Worm (Caenorhabditis elegans) whole organism, L2 larva: ENCODE measurements around the gene F14D7.18.

Source experiments
- C34F6.9 ChIP-seq: fragments of 150-350 bp; optimal IDR thresholded peaks from 2 replicates; lab custom pipeline; 2014; ENCODE audit warnings: missing biosample characterization, missing genetic modification characterization
- F13H6.1 ChIP-seq: sonication (generic microtip); optimal IDR thresholded peaks from 2 replicates; lab custom pipeline; 2016; ENCODE audit warnings: missing genetic modification characterization, missing compliant biosample characterization
- R02D3.7 ChIP-seq: fragments of 150-350 bp; optimal IDR thresholded peaks from 2 replicates; lab custom pipeline; 2014; ENCODE audit warnings: missing biosample characterization, missing genetic modification characterization
- Y55F3AM.14 ChIP-seq: fragments of 200-800 bp; sonication (Bioruptor generic); optimal IDR thresholded peaks from 2 replicates; lab custom pipeline; 2018; ENCODE audit warnings: mild to moderate bottlenecking, missing genetic modification characterization, missing compliant biosample characterization
- ZK546.5 ChIP-seq: sonication (generic microtip); optimal IDR thresholded peaks from 2 replicates; lab custom pipeline; 2017; ENCODE audit warnings: missing biosample characterization, missing genetic modification characterization
- alr-1 ChIP-seq: fragments of 150-350 bp; optimal IDR thresholded peaks from 2 replicates; lab custom pipeline; 2014; ENCODE audit warnings: missing biosample characterization, missing genetic modification characterization
- aly-2 ChIP-seq: fragments of 150-350 bp; optimal IDR thresholded peaks from 2 replicates; lab custom pipeline; 2014; ENCODE audit warnings: missing biosample characterization, missing genetic modification characterization
- blmp-1 ChIP-seq: sonication (generic microtip); optimal IDR thresholded peaks from 2 replicates; lab custom pipeline; 2017; ENCODE audit warnings: missing genetic modification characterization, mild to moderate bottlenecking, missing compliant biosample characterization, antibody characterized with exemption, moderate library complexity; ENCODE audit not compliant: insufficient read depth
- ceh-16 ChIP-seq: fragments of 150-350 bp; optimal IDR thresholded peaks from 2 replicates; lab custom pipeline; 2014; ENCODE audit warnings: missing biosample characterization, missing genetic modification characterization
- ceh-82 ChIP-seq: fragments of 150-350 bp; optimal IDR thresholded peaks from 2 replicates; lab custom pipeline; 2014; ENCODE audit warnings: missing biosample characterization, missing genetic modification characterization
- crh-2 ChIP-seq: sonication (generic microtip); optimal IDR thresholded peaks from 2 replicates; lab custom pipeline; 2017; ENCODE audit warnings: missing biosample characterization, missing genetic modification characterization
- dmd-4 ChIP-seq: sonication (generic microtip); optimal IDR thresholded peaks from 2 replicates; lab custom pipeline; 2017; ENCODE audit warnings: missing biosample characterization, missing genetic modification characterization
- elt-1 ChIP-seq: fragments of 150-350 bp; optimal IDR thresholded peaks from 2 replicates; lab custom pipeline; 2014; ENCODE audit warnings: missing biosample characterization, missing genetic modification characterization
- elt-3 ChIP-seq: sonication (generic microtip); optimal IDR thresholded peaks from 2 replicates; lab custom pipeline; 2017; ENCODE audit warnings: missing biosample characterization, missing genetic modification characterization
- fos-1 ChIP-seq: fragments of 150-350 bp; optimal IDR thresholded peaks from 2 replicates; lab custom pipeline; 2014; ENCODE audit warnings: missing biosample characterization, missing genetic modification characterization
- gmeb-1 ChIP-seq: fragments of 150-350 bp; optimal IDR thresholded peaks from 2 replicates; lab custom pipeline; 2014; ENCODE audit warnings: missing biosample characterization, missing genetic modification characterization
- lin-11 ChIP-seq: fragments of 150-350 bp; sonication (generic microtip); optimal IDR thresholded peaks from 2 replicates; lab custom pipeline; 2014; ENCODE audit warnings: missing biosample characterization, missing genetic modification characterization, inconsistent platforms, mixed read lengths
- lin-13 ChIP-seq: fragments of 150-350 bp; optimal IDR thresholded peaks from 2 replicates; lab custom pipeline; 2014; ENCODE audit warnings: missing biosample characterization, missing genetic modification reagents, missing genetic modification characterization
- lsy-2 ChIP-seq, 2 experiments: fragments of 150-350 bp in 1 of 2; sonication (generic microtip) in 1 of 2; optimal IDR thresholded peaks; 2 replicates each; lab custom pipeline; 2014 to 2017; ENCODE audit warnings: missing biosample characterization in 2 of 2, missing genetic modification characterization in 2 of 2
- mab-5 ChIP-seq: fragments of 150-350 bp; optimal IDR thresholded peaks from 2 replicates; lab custom pipeline; 2014; ENCODE audit warnings: missing biosample characterization, missing genetic modification characterization
- nhr-10 ChIP-seq: sonication (generic microtip); optimal IDR thresholded peaks from 2 replicates; lab custom pipeline; 2017; ENCODE audit warnings: missing biosample characterization, missing genetic modification characterization
- nhr-11 ChIP-seq: fragments of 150-350 bp; optimal IDR thresholded peaks from 2 replicates; lab custom pipeline; 2014; ENCODE audit warnings: missing biosample characterization, missing genetic modification characterization
- nhr-12 ChIP-seq: fragments of 150-350 bp; optimal IDR thresholded peaks from 2 replicates; lab custom pipeline; 2014; ENCODE audit warnings: missing biosample characterization, missing genetic modification characterization
- nhr-21 ChIP-seq: fragments of 150-350 bp; optimal IDR thresholded peaks from 2 replicates; lab custom pipeline; 2014; ENCODE audit warnings: missing biosample characterization, missing genetic modification characterization
- nhr-23 ChIP-seq: fragments of 150-350 bp; optimal IDR thresholded peaks from 2 replicates; lab custom pipeline; 2014; ENCODE audit warnings: missing biosample characterization, missing genetic modification reagents, missing genetic modification characterization
- nhr-237 ChIP-seq: fragments of 150-350 bp; optimal IDR thresholded peaks from 2 replicates; lab custom pipeline; 2014; ENCODE audit warnings: missing biosample characterization, missing genetic modification characterization
- nhr-25 ChIP-seq: fragments of 150-350 bp; sonication (generic microtip); optimal IDR thresholded peaks from 3 replicates; lab custom pipeline; 2014; ENCODE audit warnings: missing biosample characterization, missing genetic modification characterization
- nhr-6 ChIP-seq: fragments of 150-350 bp; optimal IDR thresholded peaks from 2 replicates; lab custom pipeline; 2014; ENCODE audit warnings: missing biosample characterization, missing genetic modification characterization
- nhr-77 ChIP-seq: fragments of 150-350 bp; optimal IDR thresholded peaks from 2 replicates; lab custom pipeline; 2014; ENCODE audit warnings: missing biosample characterization, missing genetic modification characterization
- sem-4 ChIP-seq: fragments of 150-350 bp; optimal IDR thresholded peaks from 2 replicates; lab custom pipeline; 2014; ENCODE audit warnings: missing biosample characterization, missing genetic modification reagents, missing genetic modification characterization
- unc-39 ChIP-seq: fragments of 150-350 bp; optimal IDR thresholded peaks from 2 replicates; lab custom pipeline; 2014; ENCODE audit warnings: missing biosample characterization, missing genetic modification characterization
- unc-62 ChIP-seq: fragments of 150-350 bp; optimal IDR thresholded peaks from 2 replicates; lab custom pipeline; 2014; ENCODE audit warnings: missing biosample characterization, missing genetic modification reagents, missing genetic modification characterization
- zag-1 ChIP-seq: fragments of 150-350 bp; optimal IDR thresholded peaks from 2 replicates; lab custom pipeline; 2014; ENCODE audit warnings: missing biosample characterization, missing genetic modification characterization
- ztf-1 ChIP-seq: fragments of 200-800 bp; sonication (Bioruptor generic); conservative IDR thresholded peaks from 2 replicates; pipeline ENCODE4 v1.3.6; 2022; ENCODE audit warnings: missing genetic modification characterization, missing compliant biosample characterization
- ztf-11 ChIP-seq: sonication (generic microtip); optimal IDR thresholded peaks from 2 replicates; lab custom pipeline; 2017; ENCODE audit warnings: missing biosample characterization, missing genetic modification characterization
- ztf-4 ChIP-seq: fragments of 150-350 bp; optimal IDR thresholded peaks from 2 replicates; lab custom pipeline; 2014; ENCODE audit warnings: missing biosample characterization, missing genetic modification characterization

The F14D7.18 gene

ce11 chrV:14290636-14291035 is at the start of gene F14D7.18:
Gene F14D7.18 (minus strand): TSS chrV:14290736.
- TF ChIP-seq elt-1: no peak
- TF ChIP-seq nhr-23: no peak
- TF ChIP-seq fos-1 (tag; lab: Kevin White, UChicago): no peak
- TF ChIP-seq Y55F3AM.14 (GFP tag; lab: Kevin White, UChicago): no peak
- TF ChIP-seq elt-3: no peak
- no peak for TF ChIP-seq nhr-25
- TF ChIP-seq nhr-77 (tag; lab: Kevin White, UChicago): no peak
- no peak for TF ChIP-seq R02D3.7 (tag; lab: Kevin White, UChicago)
- TF ChIP-seq unc-62 (GFP tag; lab: Kevin White, UChicago): no peak
- no peak for TF ChIP-seq lin-11 (tag; lab: Kevin White, UChicago)
- no peak for TF ChIP-seq dmd-4 (tag; lab: Kevin White, UChicago)
- no peak for TF ChIP-seq C34F6.9 (tag; lab: Kevin White, UChicago)
- no peak for TF ChIP-seq alr-1 (tag; lab: Kevin White, UChicago)

ce11 chrV:14336655-14337054 is 46.1 kb upstream of the F14D7.18 start, which contains the start of gene srm-6:
Gene srm-6 (plus strand): TSS chrV:14336955.
- TF ChIP-seq nhr-6 (tag; lab: Kevin White, UChicago) (no peak), mab-5 (tag; lab: Kevin White, UChicago) (no peak), nhr-23 (no peak)

ce11 chrV:14334901-14335300 is 44.4 kb upstream of the F14D7.18 start, which contains the start of gene srm-5:
Gene srm-5 (plus strand): TSS chrV:14335201.
- TF ChIP-seq nhr-77 (tag; lab: Kevin White, UChicago) (no peak), ceh-82 (tag; lab: Kevin White, UChicago) (no peak), unc-62 (GFP tag; lab: Kevin White, UChicago) (no peak)

- no peak for TF ChIP-seq C34F6.9 (tag; lab: Kevin White, UChicago)
- TF ChIP-seq sem-4 (tag; lab: Kevin White, UChicago): no peak
- TF ChIP-seq ztf-4 (tag; lab: Kevin White, UChicago): no peak
- TF ChIP-seq nhr-25: no peak
- no peak for TF ChIP-seq nhr-77 (tag; lab: Kevin White, UChicago)
- no peak for TF ChIP-seq R02D3.7 (tag; lab: Kevin White, UChicago)
- TF ChIP-seq nhr-21 (tag; lab: Kevin White, UChicago): no peak
- no peak for TF ChIP-seq crh-2 (tag; lab: Kevin White, UChicago)
- TF ChIP-seq ztf-11 (tag; lab: Kevin White, UChicago): no peak
- no peak for TF ChIP-seq nhr-237 (tag; lab: Kevin White, UChicago)
- TF ChIP-seq F13H6.1 (tag; lab: Kevin White, UChicago): no peak
- TF ChIP-seq dmd-4 (tag; lab: Kevin White, UChicago): no peak
- no peak for TF ChIP-seq ceh-82 (tag; lab: Kevin White, UChicago)
- no peak for TF ChIP-seq nhr-6 (tag; lab: Kevin White, UChicago)
- no peak for TF ChIP-seq lin-13 (GFP tag; lab: Kevin White, UChicago)
- no peak for TF ChIP-seq unc-39 (tag; lab: Kevin White, UChicago)
- no peak for TF ChIP-seq fos-1 (tag; lab: Kevin White, UChicago)
Measured at ce11 chrV:14333116-14333515, 42.6 kb upstream of the F14D7.18 start, which contains the start of gene srm-4. Gene srm-4 (plus strand): TSS chrV:14333416.

- no peak for TF ChIP-seq nhr-6 (tag; lab: Kevin White, UChicago)
- peak; percentile 30 for TF ChIP-seq nhr-25
- TF ChIP-seq ztf-1 (GFP tag; lab: Robert Waterston, UW): no peak
- TF ChIP-seq nhr-11: no peak
- TF ChIP-seq unc-39 (tag; lab: Kevin White, UChicago): no peak
- no peak for TF ChIP-seq lsy-2 (tag; optimal IDR thresholded peaks at IDR 0.05; lab: Kevin White, UChicago)
- TF ChIP-seq nhr-237 (tag; lab: Kevin White, UChicago): no peak
Measured at ce11 chrV:14331477-14331876, 40.9 kb upstream of the F14D7.18 start, which contains the start of gene F47B8.8. Gene F47B8.8 (plus strand): TSS chrV:14331733.

- no peak for TF ChIP-seq aly-2
- no peak for TF ChIP-seq ztf-11 (tag; lab: Kevin White, UChicago)
- TF ChIP-seq nhr-23: no peak
- no peak for TF ChIP-seq sem-4 (tag; lab: Kevin White, UChicago)
- TF ChIP-seq Y55F3AM.14 (GFP tag; lab: Kevin White, UChicago): no peak
- TF ChIP-seq crh-2 (tag; lab: Kevin White, UChicago): no peak
- no peak for TF ChIP-seq alr-1 (tag; lab: Kevin White, UChicago)
- TF ChIP-seq nhr-12 (tag; lab: Kevin White, UChicago): no peak
- TF ChIP-seq gmeb-1: no peak
- no peak for TF ChIP-seq ZK546.5 (tag; lab: Kevin White, UChicago)
- TF ChIP-seq dmd-4 (tag; lab: Kevin White, UChicago): no peak
- TF ChIP-seq blmp-1: no peak
- no peak for TF ChIP-seq zag-1 (tag; lab: Kevin White, UChicago)
- no peak for TF ChIP-seq nhr-10 (tag; lab: Kevin White, UChicago)
- TF ChIP-seq ceh-82 (tag; lab: Kevin White, UChicago): no peak
- TF ChIP-seq ceh-16 (tag; lab: Kevin White, UChicago): no peak
- TF ChIP-seq nhr-21 (tag; lab: Kevin White, UChicago): no peak
Measured at ce11 chrV:14328806-14329205, 38.3 kb upstream of the F14D7.18 start, which contains the start of gene pepm-1. Gene pepm-1 (plus strand): TSS chrV:14329106.
